Worm (Caenorhabditis elegans) whole organism, L2 larva: ENCODE measurements around the gene nra-4.

Source experiments
- C34F6.9 ChIP-seq: fragments of 150-350 bp; optimal IDR thresholded peaks from 2 replicates; lab custom pipeline; 2014; ENCODE audit warnings: missing biosample characterization, missing genetic modification characterization
- F13H6.1 ChIP-seq: sonication (generic microtip); optimal IDR thresholded peaks from 2 replicates; lab custom pipeline; 2016; ENCODE audit warnings: missing genetic modification characterization, missing compliant biosample characterization
- R02D3.7 ChIP-seq: fragments of 150-350 bp; optimal IDR thresholded peaks from 2 replicates; lab custom pipeline; 2014; ENCODE audit warnings: missing biosample characterization, missing genetic modification characterization
- Y55F3AM.14 ChIP-seq: fragments of 200-800 bp; sonication (Bioruptor generic); optimal IDR thresholded peaks from 2 replicates; lab custom pipeline; 2018; ENCODE audit warnings: mild to moderate bottlenecking, missing genetic modification characterization, missing compliant biosample characterization
- ZK546.5 ChIP-seq: sonication (generic microtip); optimal IDR thresholded peaks from 2 replicates; lab custom pipeline; 2017; ENCODE audit warnings: missing biosample characterization, missing genetic modification characterization
- alr-1 ChIP-seq: fragments of 150-350 bp; optimal IDR thresholded peaks from 2 replicates; lab custom pipeline; 2014; ENCODE audit warnings: missing biosample characterization, missing genetic modification characterization
- ama-1 ChIP-seq: fragments of 150-350 bp; optimal IDR thresholded peaks from 2 replicates; lab custom pipeline; 2018; ENCODE audit warnings: inconsistent platforms
- blmp-1 ChIP-seq: sonication (generic microtip); optimal IDR thresholded peaks from 2 replicates; lab custom pipeline; 2017; ENCODE audit warnings: missing genetic modification characterization, mild to moderate bottlenecking, missing compliant biosample characterization, antibody characterized with exemption, moderate library complexity; ENCODE audit not compliant: insufficient read depth
- ceh-16 ChIP-seq: fragments of 150-350 bp; optimal IDR thresholded peaks from 2 replicates; lab custom pipeline; 2014; ENCODE audit warnings: missing biosample characterization, missing genetic modification characterization
- ceh-82 ChIP-seq: fragments of 150-350 bp; optimal IDR thresholded peaks from 2 replicates; lab custom pipeline; 2014; ENCODE audit warnings: missing biosample characterization, missing genetic modification characterization
- crh-2 ChIP-seq: sonication (generic microtip); optimal IDR thresholded peaks from 2 replicates; lab custom pipeline; 2017; ENCODE audit warnings: missing biosample characterization, missing genetic modification characterization
- dmd-4 ChIP-seq: sonication (generic microtip); optimal IDR thresholded peaks from 2 replicates; lab custom pipeline; 2017; ENCODE audit warnings: missing biosample characterization, missing genetic modification characterization
- egl-27 ChIP-seq: sonication (generic microtip); optimal IDR thresholded peaks from 3 replicates; lab custom pipeline; 2017; ENCODE audit warnings: missing biosample characterization, missing genetic modification reagents, missing genetic modification characterization
- elt-1 ChIP-seq: fragments of 150-350 bp; optimal IDR thresholded peaks from 2 replicates; lab custom pipeline; 2014; ENCODE audit warnings: missing biosample characterization, missing genetic modification characterization
- elt-3 ChIP-seq: sonication (generic microtip); optimal IDR thresholded peaks from 2 replicates; lab custom pipeline; 2017; ENCODE audit warnings: missing biosample characterization, missing genetic modification characterization
- fos-1 ChIP-seq: fragments of 150-350 bp; optimal IDR thresholded peaks from 2 replicates; lab custom pipeline; 2014; ENCODE audit warnings: missing biosample characterization, missing genetic modification characterization
- gmeb-1 ChIP-seq: fragments of 150-350 bp; optimal IDR thresholded peaks from 2 replicates; lab custom pipeline; 2014; ENCODE audit warnings: missing biosample characterization, missing genetic modification characterization
- lin-13 ChIP-seq: fragments of 150-350 bp; optimal IDR thresholded peaks from 2 replicates; lab custom pipeline; 2014; ENCODE audit warnings: missing biosample characterization, missing genetic modification reagents, missing genetic modification characterization
- lsy-2 ChIP-seq, 2 experiments: fragments of 150-350 bp in 1 of 2; sonication (generic microtip) in 1 of 2; optimal IDR thresholded peaks; 2 replicates each; lab custom pipeline; 2014 to 2017; ENCODE audit warnings: missing biosample characterization in 2 of 2, missing genetic modification characterization in 2 of 2
- mab-5 ChIP-seq: fragments of 150-350 bp; optimal IDR thresholded peaks from 2 replicates; lab custom pipeline; 2014; ENCODE audit warnings: missing biosample characterization, missing genetic modification characterization
- mbf-1 ChIP-seq: sonication (generic microtip); optimal IDR thresholded peaks from 2 replicates; lab custom pipeline; 2017; ENCODE audit warnings: missing biosample characterization, missing genetic modification characterization
- mdl-1 ChIP-seq, 2 experiments: fragments of 150-350 bp in 1 of 2; sonication (generic microtip) in 1 of 2; optimal IDR thresholded peaks; 2 replicates each; lab custom pipeline; 2017; ENCODE audit warnings: missing biosample characterization in 2 of 2, missing genetic modification characterization in 2 of 2
- nhr-10 ChIP-seq: sonication (generic microtip); optimal IDR thresholded peaks from 2 replicates; lab custom pipeline; 2017; ENCODE audit warnings: missing biosample characterization, missing genetic modification characterization
- nhr-11 ChIP-seq: fragments of 150-350 bp; optimal IDR thresholded peaks from 2 replicates; lab custom pipeline; 2014; ENCODE audit warnings: missing biosample characterization, missing genetic modification characterization
- nhr-12 ChIP-seq: fragments of 150-350 bp; optimal IDR thresholded peaks from 2 replicates; lab custom pipeline; 2014; ENCODE audit warnings: missing biosample characterization, missing genetic modification characterization
- nhr-21 ChIP-seq: fragments of 150-350 bp; optimal IDR thresholded peaks from 2 replicates; lab custom pipeline; 2014; ENCODE audit warnings: missing biosample characterization, missing genetic modification characterization
- nhr-23 ChIP-seq: fragments of 150-350 bp; optimal IDR thresholded peaks from 2 replicates; lab custom pipeline; 2014; ENCODE audit warnings: missing biosample characterization, missing genetic modification reagents, missing genetic modification characterization
- nhr-237 ChIP-seq: fragments of 150-350 bp; optimal IDR thresholded peaks from 2 replicates; lab custom pipeline; 2014; ENCODE audit warnings: missing biosample characterization, missing genetic modification characterization
- nhr-25 ChIP-seq: fragments of 150-350 bp; sonication (generic microtip); optimal IDR thresholded peaks from 3 replicates; lab custom pipeline; 2014; ENCODE audit warnings: missing biosample characterization, missing genetic modification characterization
- nhr-6 ChIP-seq: fragments of 150-350 bp; optimal IDR thresholded peaks from 2 replicates; lab custom pipeline; 2014; ENCODE audit warnings: missing biosample characterization, missing genetic modification characterization
- peb-1 ChIP-seq: fragments of 150-350 bp; optimal IDR thresholded peaks from 2 replicates; lab custom pipeline; 2014; ENCODE audit warnings: missing biosample characterization, missing genetic modification characterization
- sem-4 ChIP-seq: fragments of 150-350 bp; optimal IDR thresholded peaks from 2 replicates; lab custom pipeline; 2014; ENCODE audit warnings: missing biosample characterization, missing genetic modification reagents, missing genetic modification characterization
- skn-1 ChIP-seq: sonication (generic microtip); optimal IDR thresholded peaks from 2 replicates; lab custom pipeline; 2017; ENCODE audit warnings: missing biosample characterization, missing genetic modification characterization
- sma-3 ChIP-seq: sonication (generic microtip); optimal IDR thresholded peaks from 2 replicates; lab custom pipeline; 2016; ENCODE audit warnings: missing genetic modification reagents, missing genetic modification characterization, missing compliant biosample characterization
- snpc-4 ChIP-seq: fragments of 150-350 bp; optimal IDR thresholded peaks from 2 replicates; lab custom pipeline; 2014; ENCODE audit warnings: missing biosample characterization, missing genetic modification characterization
- unc-39 ChIP-seq: fragments of 150-350 bp; optimal IDR thresholded peaks from 2 replicates; lab custom pipeline; 2014; ENCODE audit warnings: missing biosample characterization, missing genetic modification characterization
- unc-55 ChIP-seq: fragments of 150-350 bp; sonication (generic microtip); optimal IDR thresholded peaks from 3 replicates; lab custom pipeline; 2014; ENCODE audit warnings: missing biosample characterization, missing genetic modification reagents, missing genetic modification characterization
- unc-62 ChIP-seq: fragments of 150-350 bp; optimal IDR thresholded peaks from 2 replicates; lab custom pipeline; 2014; ENCODE audit warnings: missing biosample characterization, missing genetic modification reagents, missing genetic modification characterization
- zag-1 ChIP-seq: fragments of 150-350 bp; optimal IDR thresholded peaks from 2 replicates; lab custom pipeline; 2014; ENCODE audit warnings: missing biosample characterization, missing genetic modification characterization
- ztf-1 ChIP-seq: fragments of 200-800 bp; sonication (Bioruptor generic); conservative IDR thresholded peaks from 2 replicates; pipeline ENCODE4 v1.3.6; 2022; ENCODE audit warnings: missing genetic modification characterization, missing compliant biosample characterization
- ztf-4 ChIP-seq: fragments of 150-350 bp; optimal IDR thresholded peaks from 2 replicates; lab custom pipeline; 2014; ENCODE audit warnings: missing biosample characterization, missing genetic modification characterization

Gene nra-4

ce11 chrV:1023367-1023766, 25.0 kb downstream of the nra-4 start, which contains the start of gene pei-2:
pei-2 (minus strand) TSS chrV:1023467.
- TF ChIP-seq sma-3 (GFP tag; lab: Kevin White, UChicago), result no peak
- no peak for TF ChIP-seq mdl-1 (tag; optimal IDR thresholded peaks at IDR 0.05; lab: Kevin White, UChicago)
- TF ChIP-seq, all 48 proteins: peak for 0

DNA sequence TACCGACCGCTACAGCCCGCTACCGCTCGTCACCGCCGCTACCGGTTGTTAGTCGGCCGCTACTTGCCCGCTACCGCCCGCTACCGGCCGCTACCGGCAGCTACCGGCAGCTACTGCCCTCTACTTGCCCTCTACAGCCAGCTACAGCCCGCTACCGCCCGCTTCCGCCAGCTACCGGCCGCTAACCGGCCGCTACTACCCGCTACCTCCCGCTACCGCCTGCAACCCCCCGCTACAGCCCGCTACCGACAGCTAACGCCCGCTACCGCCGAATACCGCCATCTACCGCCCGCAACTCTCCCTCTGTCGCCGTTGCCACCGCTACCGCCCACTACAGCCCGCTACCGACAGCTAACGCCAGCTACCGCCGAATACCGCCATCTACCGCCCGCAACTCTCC, 26.9 kb downstream of the nra-4 start:
- TF ChIP-seq mab-5, result no peak
- TF ChIP-seq C34F6.9 (tag; lab: Kevin White, UChicago), result no peak
- no peak for TF ChIP-seq unc-39 (tag; lab: Kevin White, UChicago)
- no peak for TF ChIP-seq ceh-16 (tag; lab: Kevin White, UChicago)
- no peak for TF ChIP-seq zag-1 (tag; lab: Kevin White, UChicago)
- no peak for TF ChIP-seq snpc-4 (tag; lab: Kevin White, UChicago)
- no peak for TF ChIP-seq unc-55 (GFP tag; lab: Kevin White, UChicago)
- no peak for TF ChIP-seq ztf-1
- no peak for TF ChIP-seq F13H6.1 (tag; lab: Kevin White, UChicago)
- no peak for TF ChIP-seq nhr-11 (tag; lab: Kevin White, UChicago)
- no peak for TF ChIP-seq elt-1 (tag; lab: Kevin White, UChicago)

DNA sequence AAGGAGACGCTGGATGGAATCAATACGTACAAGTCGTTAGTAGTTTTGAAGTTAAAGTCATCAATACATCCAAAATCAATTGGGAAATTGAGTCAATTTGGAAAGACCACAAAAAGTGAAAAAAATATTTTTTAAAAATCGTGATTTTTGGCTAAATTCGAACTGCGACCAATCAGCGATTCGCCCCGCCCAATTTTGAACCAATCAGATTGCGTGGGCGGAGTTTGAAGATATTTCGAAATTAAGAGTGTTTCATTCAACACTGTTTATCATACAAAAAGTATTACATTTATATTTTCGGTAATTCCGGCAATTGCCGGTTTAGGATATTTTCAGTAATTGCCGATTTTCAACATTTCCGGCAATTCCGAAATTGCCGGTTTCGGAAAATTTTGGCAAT, 31.2 kb downstream of the nra-4 start:
- TF ChIP-seq lsy-2 (tag; optimal IDR thresholded peaks at IDR 0.05; lab: Kevin White, UChicago) (no peak), egl-27 (tag; lab: Kevin White, UChicago) (no peak), nhr-10 (no peak), R02D3.7 (no peak), fos-1 (tag; lab: Kevin White, UChicago) (no peak), dmd-4 (no peak), crh-2 (tag; lab: Kevin White, UChicago) (no peak), ceh-82 (no peak), elt-3 (tag; lab: Kevin White, UChicago) (no peak), lin-13 (GFP tag; lab: Kevin White, UChicago) (no peak), mbf-1 (tag; lab: Kevin White, UChicago) (no peak), nhr-12 (tag; lab: Kevin White, UChicago) (no peak), ama-1 (lab: Kevin White, UChicago) (no peak), elt-1 (tag; lab: Kevin White, UChicago) (no peak), ZK546.5 (tag; lab: Kevin White, UChicago) (no peak), nhr-21 (tag; lab: Kevin White, UChicago) (no peak), mab-5 (no peak), ceh-16 (tag; lab: Kevin White, UChicago) (no peak), mdl-1 (tag; optimal IDR thresholded peaks at IDR 0.05; lab: Kevin White, UChicago) (no peak)

DNA sequence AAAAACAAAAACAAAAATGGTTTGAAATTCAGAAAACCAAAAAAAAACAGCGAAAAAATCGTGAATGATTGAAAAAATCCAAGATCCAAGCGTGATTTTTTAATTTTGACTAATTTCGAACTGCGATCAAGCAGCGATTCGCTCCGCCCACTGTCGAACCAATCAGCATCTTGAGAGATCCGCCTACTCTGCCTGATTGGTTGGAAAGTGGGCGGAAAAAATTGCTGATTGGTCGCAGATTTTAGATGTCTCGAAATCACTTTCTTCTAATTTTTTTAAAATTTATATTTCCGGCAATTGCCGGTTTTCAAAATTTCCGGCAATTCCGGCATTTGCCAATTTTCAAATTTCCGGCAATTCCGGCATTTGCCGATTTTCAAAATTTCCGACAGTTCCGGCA, 33.2 kb downstream of the nra-4 start:
- TF ChIP-seq nhr-21 (tag; lab: Kevin White, UChicago) (no peak), sem-4 (tag; lab: Kevin White, UChicago) (no peak), gmeb-1 (tag; lab: Kevin White, UChicago) (no peak), R02D3.7 (no peak), ama-1 (lab: Kevin White, UChicago) (no peak)

- TF ChIP-seq R02D3.7 (no peak), elt-3 (tag; lab: Kevin White, UChicago) (no peak), zag-1 (tag; lab: Kevin White, UChicago) (no peak), nhr-25 (no peak), unc-39 (tag; lab: Kevin White, UChicago) (no peak), gmeb-1 (tag; lab: Kevin White, UChicago) (no peak), Y55F3AM.14 (GFP tag; lab: Kevin White, UChicago) (no peak), ztf-1 (no peak), nhr-6 (tag; lab: Kevin White, UChicago) (no peak), sem-4 (tag; lab: Kevin White, UChicago) (no peak), mab-5 (no peak), peb-1 (tag; lab: Kevin White, UChicago) (no peak), dmd-4 (no peak), F13H6.1 (tag; lab: Kevin White, UChicago) (no peak)
Measured at ce11 chrV:1013637-1014036, 34.7 kb downstream of the nra-4 start.

DNA sequence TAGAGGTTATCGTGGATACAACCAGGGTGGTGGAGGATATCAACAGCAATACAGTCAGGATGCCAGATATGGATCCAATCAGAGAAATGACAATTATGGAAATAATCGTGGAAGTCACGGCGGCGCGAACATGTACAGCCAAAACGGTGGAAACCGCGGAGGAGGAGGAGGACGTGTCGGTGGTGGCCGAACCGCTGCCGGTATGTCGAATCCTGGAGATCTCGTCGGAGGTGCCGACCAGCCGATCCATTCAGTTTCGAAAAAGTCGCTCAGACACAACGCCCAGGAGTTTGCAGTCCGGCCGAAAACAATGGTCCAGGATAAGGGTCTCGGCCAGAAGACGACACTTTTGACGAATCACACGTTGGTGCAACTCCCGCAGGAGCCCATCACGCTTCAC, 39.3 kb downstream of the nra-4 start:
- no peak for TF ChIP-seq F13H6.1 (tag; lab: Kevin White, UChicago)
- TF ChIP-seq nhr-23, result no peak
- no peak for TF ChIP-seq nhr-11 (tag; lab: Kevin White, UChicago)
- no peak for TF ChIP-seq ceh-16 (tag; lab: Kevin White, UChicago)
- no peak for TF ChIP-seq ZK546.5 (tag; lab: Kevin White, UChicago)
- TF ChIP-seq skn-1 (tag; lab: Kevin White, UChicago), result no peak
- no peak for TF ChIP-seq R02D3.7
- TF ChIP-seq ztf-4, result no peak
- TF ChIP-seq unc-62 (GFP tag; lab: Kevin White, UChicago), result no peak
- TF ChIP-seq lin-13 (GFP tag; lab: Kevin White, UChicago), result no peak
- TF ChIP-seq blmp-1 (tag; lab: Kevin White, UChicago), result no peak
- TF ChIP-seq dmd-4, result no peak
- no peak for TF ChIP-seq nhr-237 (tag; lab: Kevin White, UChicago)
- TF ChIP-seq alr-1 (tag; lab: Kevin White, UChicago), result no peak
- TF ChIP-seq crh-2 (tag; lab: Kevin White, UChicago), result no peak
- TF ChIP-seq mbf-1 (tag; lab: Kevin White, UChicago), result no peak
- TF ChIP-seq ama-1 (lab: Kevin White, UChicago), result no peak
- no peak for TF ChIP-seq mdl-1 (tag; optimal IDR thresholded peaks at IDR 0.05; lab: Kevin White, UChicago)
